Worm (Caenorhabditis elegans): ENCODE measurements around the gene pfk-1.1.

DNA sequence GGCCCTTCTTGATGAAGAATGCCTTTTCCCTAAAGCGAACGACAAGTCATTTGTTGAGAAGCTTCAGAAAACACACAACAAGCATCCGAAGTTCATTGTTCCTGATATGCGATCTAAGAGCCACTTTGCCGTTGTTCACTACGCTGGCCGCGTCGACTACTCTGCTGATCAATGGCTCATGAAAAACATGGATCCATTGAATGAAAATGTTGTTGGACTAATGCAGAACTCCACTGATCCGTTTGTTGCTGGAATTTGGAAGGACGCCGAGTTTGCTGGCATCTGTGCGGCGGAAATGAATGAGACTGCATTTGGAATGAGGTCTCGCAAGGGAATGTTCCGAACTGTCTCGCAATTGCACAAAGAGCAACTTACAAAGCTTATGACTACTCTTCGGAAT, 28.0 kb upstream of the pfk-1.1 start:
- no peak for TF ChIP-seq tbp1 (GFP tag; optimal IDR thresholded peaks at IDR 0.05)
- TF ChIP-seq F52B5.7 (tag; optimal IDR thresholded peaks at IDR 0.05): no peak
- no peak for TF ChIP-seq snpc-4 (GFP tag; optimal IDR thresholded peaks at IDR 0.05)
- TF ChIP-seq snpc-4 (tag; optimal IDR thresholded peaks at IDR 0.05): no peak
- TF ChIP-seq lir-1 (GFP tag; conservative IDR thresholded peaks at IDR 0.05): no peak
- no peak for TF ChIP-seq ama-1 (optimal IDR thresholded peaks at IDR 0.05)
- TF ChIP-seq ama-1 (GFP tag; optimal IDR thresholded peaks at IDR 0.05): no peak
- no peak for TF ChIP-seq pha-4 (tag; optimal IDR thresholded peaks at IDR 0.05)
